Fruit fly (Drosophila melanogaster): ENCODE data around the gene alt.

Gene alt

dm6 chr3R:17666061-17666796 lies 16.1 kb downstream of the alt start (continued):
- peak; percentile 27 for TF ChIP-seq sqz (GFP tag; optimal IDR thresholded peaks at IDR 0.05)
- no peak for TF ChIP-seq ttk (GFP tag; IDR thresholded peaks at IDR 0.05)
- TF ChIP-seq Sry-β (GFP tag; optimal IDR thresholded peaks at IDR 0.05): no peak
- no peak for TF ChIP-seq CG33213 (GFP tag; optimal IDR thresholded peaks at IDR 0.05)
- no peak for TF ChIP-seq CG15269 (tag; optimal IDR thresholded peaks at IDR 0.05)
- TF ChIP-seq ewg (GFP tag; optimal IDR thresholded peaks at IDR 0.05): peak; percentile 49
- peak; percentile 69 to 82 for TF ChIP-seq Trl (optimal IDR thresholded peaks at IDR 0.05)
- TF ChIP-seq Trl (GFP tag; optimal IDR thresholded peaks at IDR 0.05): no peak
- no peak for TF ChIP-seq Spps (tag; optimal IDR thresholded peaks at IDR 0.05)
- TF ChIP-seq cg (GFP tag; optimal IDR thresholded peaks at IDR 0.05): peak; percentile 41
- TF ChIP-seq Deaf1 (tag; optimal IDR thresholded peaks at IDR 0.05): peak; percentile 84
- TF ChIP-seq C15 (GFP tag; IDR thresholded peaks at IDR 0.05): no peak
- TF ChIP-seq CG14667 (GFP tag; IDR thresholded peaks at IDR 0.05): no peak
- no peak for TF ChIP-seq tll (GFP tag; optimal IDR thresholded peaks at IDR 0.05)
- TF ChIP-seq CG1529 (GFP tag; optimal IDR thresholded peaks at IDR 0.05): no peak
- TF ChIP-seq mirr (GFP tag; optimal IDR thresholded peaks at IDR 0.05): no peak
- no peak for TF ChIP-seq Fer2 (tag; optimal IDR thresholded peaks at IDR 0.05)
- TF ChIP-seq CG4360 (GFP tag; IDR thresholded peaks at IDR 0.05): peak; percentile 84; the same call in 1 of the 2 replicates
- TF ChIP-seq Nf-YB (GFP tag; optimal IDR thresholded peaks at IDR 0.05): peak; percentile 95
- no peak for TF ChIP-seq eyg (GFP tag; optimal IDR thresholded peaks at IDR 0.05)

dm6 chr3R:17656923-17657322 lies 25.4 kb downstream of the alt start:
- TF ChIP-seq CG16813 (GFP tag; IDR thresholded peaks at IDR 0.05; ENCODE audit: partially characterized antibody) (peak; percentile 47; the same call in 1 of the 3 replicates), HLH4C (GFP tag; IDR thresholded peaks at IDR 0.05; ENCODE audit: partially characterized antibody) (0 out of 3 replicates have a peak, but pooled peaks have one; percentile 48), CG7963 (GFP tag; IDR thresholded peaks at IDR 0.05; ENCODE audit: partially characterized antibody) (0 out of 3 replicates have a peak, but pooled peaks have one; percentile 17), nerfin-2 (GFP tag; IDR thresholded peaks at IDR 0.05; ENCODE audit: partially characterized antibody) (0 out of 2 replicates have a peak, but pooled peaks have one; percentile 27), Opbp (GFP tag; IDR thresholded peaks at IDR 0.05; ENCODE audit: partially characterized antibody) (0 out of 3 replicates have a peak, but pooled peaks have one; percentile 13), lola (GFP tag; optimal IDR thresholded peaks at IDR 0.05) (no peak), Hr39 (optimal IDR thresholded peaks at IDR 0.05) (no peak), lbe (GFP tag; optimal IDR thresholded peaks at IDR 0.05) (no peak), CG6791 (GFP tag; IDR thresholded peaks at IDR 0.05; ENCODE audit: partially characterized antibody) (peak; percentile 48; the same call in 1 of the 3 replicates), Bdp1 (GFP tag; optimal IDR thresholded peaks at IDR 0.05) (peak; percentile 89), ato (GFP tag; IDR thresholded peaks at IDR 0.05; ENCODE audit: partially characterized antibody) (0 out of 2 replicates have a peak, but pooled peaks have one; percentile 12), dati (GFP tag; IDR thresholded peaks at IDR 0.05) (no peak), Bgb (GFP tag; IDR thresholded peaks at IDR 0.05; ENCODE audit: partially characterized antibody) (0 out of 2 replicates have a peak, but pooled peaks have one; percentile 18)

dm6 chr3R:17655040-17655439 lies 27.3 kb downstream of the alt start:
- TF ChIP-seq dimm (GFP tag; IDR thresholded peaks at IDR 0.05) (0 out of 2 replicates have a peak, but pooled peaks have one; percentile 13), vvl (GFP tag; IDR thresholded peaks at IDR 0.05) (0 out of 2 replicates have a peak, but pooled peaks have one; percentile 20), CG3407 (GFP tag; optimal IDR thresholded peaks at IDR 0.05) (peak; percentile 16), CG1603 (tag; optimal IDR thresholded peaks at IDR 0.05) (peak; percentile 56), CG9817 (tag; optimal IDR thresholded peaks at IDR 0.05) (peak; percentile 10), CG1233 (GFP tag; optimal IDR thresholded peaks at IDR 0.05) (peak; percentile 61), Doc2 (GFP tag; IDR thresholded peaks at IDR 0.05) (no peak), stwl (tag; optimal IDR thresholded peaks at IDR 0.05) (peak; percentile 69), nmo (GFP tag; optimal IDR thresholded peaks at IDR 0.05) (no peak), CG31441 (GFP tag; IDR thresholded peaks at IDR 0.05) (0 out of 2 replicates have a peak, but pooled peaks have one; percentile 18), CG12071 (GFP tag; optimal IDR thresholded peaks at IDR 0.05) (peak; percentile 41), CG32532 (GFP tag; IDR thresholded peaks at IDR 0.05) (no peak), fd96Cb (tag; optimal IDR thresholded peaks at IDR 0.05) (no peak), MTF-1 (GFP tag; optimal IDR thresholded peaks at IDR 0.05; ENCODE audit: borderline replicate concordance) (peak; percentile 53)
